Worm (Caenorhabditis elegans) whole organism, midembryonic: ENCODE results near the gene C08E8.2.

ENCODE experiments used
- T22C8.4 ChIP-seq: fragments of 200-800 bp; sonication (Bioruptor generic); IDR thresholded peaks from 2 replicates; pipeline ENCODE4 v1.3.6; 2022; ENCODE audit warnings: missing genetic modification characterization, missing compliant biosample characterization
- cog-1 ChIP-seq: sonication (generic microtip); optimal IDR thresholded peaks from 2 replicates; lab custom pipeline; 2016; ENCODE audit warnings: missing genetic modification characterization, missing compliant biosample characterization
- flt-1 ChIP-seq: fragments of 200-800 bp; sonication (Bioruptor generic); IDR thresholded peaks from 2 replicates; pipeline ENCODE4 v1.3.6; 2022; ENCODE audit warnings: missing genetic modification characterization, missing compliant biosample characterization
- med-1 ChIP-seq: sonication (generic microtip); optimal IDR thresholded peaks from 2 replicates; lab custom pipeline; 2017; ENCODE audit warnings: missing genetic modification characterization, mild to moderate bottlenecking, missing compliant biosample characterization, antibody characterized with exemption, missing genetic modification reagents; ENCODE audit not compliant: insufficient read depth
- tab-1 ChIP-seq: fragments of 200-800 bp; sonication (Bioruptor generic); IDR thresholded peaks from 2 replicates; pipeline ENCODE4 v1.3.6; 2022; ENCODE audit warnings: missing genetic modification characterization, missing compliant biosample characterization
- ztf-23 ChIP-seq: fragments of 200-800 bp; sonication (Bioruptor generic); IDR thresholded peaks from 2 replicates; pipeline ENCODE4 v1.3.6; 2022; ENCODE audit warnings: missing genetic modification reagents, missing genetic modification characterization, missing compliant biosample characterization

DNA sequence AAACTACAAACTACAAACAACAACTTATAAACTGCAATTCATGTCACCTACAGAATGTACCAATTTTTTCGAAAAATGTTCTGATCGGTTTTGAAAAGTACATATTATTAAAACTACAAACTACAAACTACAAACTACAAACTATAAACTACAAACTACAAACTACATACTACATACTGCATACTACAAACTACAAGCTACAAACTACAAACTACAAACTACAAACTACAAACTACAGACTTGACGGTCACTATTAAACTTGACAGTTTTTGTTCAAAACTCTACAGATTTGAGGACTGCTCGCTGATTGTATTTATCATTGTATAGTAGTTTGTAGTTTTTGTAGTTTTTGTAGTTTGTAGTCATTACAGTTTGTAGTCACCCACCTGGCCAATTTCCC lies 1.3 kb downstream of the C08E8.2 start:
- TF ChIP-seq ztf-23, result no peak
- no peak for TF ChIP-seq T22C8.4 (GFP tag; lab: Robert Waterston, UW)
- no peak for TF ChIP-seq cog-1
- no peak for TF ChIP-seq flt-1
- no peak for TF ChIP-seq tab-1
- no peak for TF ChIP-seq med-1 (GFP tag; lab: Kevin White, UChicago)
